Fruit fly (Drosophila melanogaster): ENCODE data around the gene CG14143.

Gene CG14143

DNA sequence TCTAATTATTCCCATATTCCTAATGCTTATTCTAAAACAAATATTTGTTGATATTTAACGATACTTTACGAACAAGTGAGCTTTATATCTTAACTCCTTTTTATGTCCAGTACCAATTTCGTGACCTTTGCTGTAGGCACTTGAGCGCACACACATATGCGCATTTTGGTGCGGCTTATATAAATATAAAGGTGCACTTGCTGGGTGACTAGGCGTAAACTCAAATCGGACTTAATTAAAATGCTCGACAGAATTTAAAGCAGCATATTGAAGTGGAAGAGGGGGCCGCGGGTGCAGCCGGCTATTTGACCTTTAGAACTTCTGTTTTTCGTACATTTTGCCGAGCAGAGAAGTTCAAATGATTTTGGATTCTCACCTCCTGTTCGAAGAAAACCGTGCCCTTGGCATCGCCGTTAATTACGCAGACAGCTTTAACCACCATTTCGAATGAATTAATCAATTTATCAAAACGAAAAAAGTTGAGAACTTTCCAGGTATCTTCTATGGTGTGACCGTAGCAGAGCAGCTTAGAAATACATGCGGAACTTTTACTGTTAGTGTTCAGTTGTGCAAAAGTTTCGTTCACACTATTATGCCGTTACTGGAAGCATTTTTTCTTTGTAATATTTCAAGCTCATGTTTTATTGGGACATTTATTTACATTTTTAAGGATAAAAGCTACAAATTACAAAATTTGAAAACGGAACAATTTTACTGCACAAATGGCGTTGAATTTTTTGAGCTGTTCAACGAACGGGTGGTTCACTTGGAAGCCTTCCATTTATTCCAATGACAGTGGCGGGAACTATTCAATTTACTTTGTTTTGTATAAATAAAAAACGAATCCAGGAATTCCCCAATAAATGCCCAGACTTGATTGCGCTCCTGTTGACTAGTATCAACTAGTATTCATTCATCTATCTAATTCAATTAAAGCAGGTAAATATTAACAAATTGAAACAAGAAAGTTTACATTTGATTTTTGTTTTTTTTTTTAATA lies 21.3 kb upstream of the CG14143 start, which contains the start of gene Sod1 (continued):
- TF ChIP-seq CG6683 (GFP tag; optimal IDR thresholded peaks at IDR 0.05) (no peak), HLH4C (GFP tag; IDR thresholded peaks at IDR 0.05; ENCODE audit: partially characterized antibody) (no peak), zen2 (GFP tag; IDR thresholded peaks at IDR 0.05; ENCODE audit: partially characterized antibody) (no peak), Sox100B (GFP tag; optimal IDR thresholded peaks at IDR 0.05) (no peak), CG11695 (GFP tag; IDR thresholded peaks at IDR 0.05) (no peak), hb (GFP tag; IDR thresholded peaks at IDR 0.05; ENCODE audit: partially characterized antibody) (no peak), CG17328 (GFP tag; IDR thresholded peaks at IDR 0.05) (no peak), MESR4 (GFP tag; optimal IDR thresholded peaks at IDR 0.05) (peak; percentile 75), YL-1 (GFP tag; optimal IDR thresholded peaks at IDR 0.05) (peak; percentile 73), B-H2 (GFP tag; optimal IDR thresholded peaks at IDR 0.05) (no peak), ind (GFP tag; optimal IDR thresholded peaks at IDR 0.05) (no peak), CG14441 (GFP tag; IDR thresholded peaks at IDR 0.05) (no peak; the same call in 1 of the 2 replicates), nom (GFP tag; optimal IDR thresholded peaks at IDR 0.05) (peak; percentile 98), crp (GFP tag; optimal IDR thresholded peaks at IDR 0.05) (no peak), zfh2 (GFP tag; optimal IDR thresholded peaks at IDR 0.05) (no peak), bowl (GFP tag; IDR thresholded peaks at IDR 0.05) (no peak), Elba2 (GFP tag; optimal IDR thresholded peaks at IDR 0.05) (no peak), Scr (GFP tag; IDR thresholded peaks at IDR 0.05; ENCODE audit: partially characterized antibody) (0 out of 2 replicates have a peak, but pooled peaks have one; percentile 33), abd-A (tag; optimal IDR thresholded peaks at IDR 0.05) (no peak), CG18262 (tag; optimal IDR thresholded peaks at IDR 0.05) (no peak), maf-S (GFP tag; optimal IDR thresholded peaks at IDR 0.05) (peak; percentile 24), Dip2 (GFP tag; IDR thresholded peaks at IDR 0.05) (no peak), schlank (tag; optimal IDR thresholded peaks at IDR 0.05) (no peak), Ets65A (GFP tag) (no peak), Chrac-16 (GFP tag; optimal IDR thresholded peaks at IDR 0.05) (no peak), gsb-n (tag; optimal IDR thresholded peaks at IDR 0.05) (no peak), CG13287 (GFP tag; IDR thresholded peaks at IDR 0.05; ENCODE audit: partially characterized antibody) (peak; percentile 38; the same call in 1 of the 2 replicates), Abd-B (GFP tag; optimal IDR thresholded peaks at IDR 0.05) (no peak), cato (GFP tag; optimal IDR thresholded peaks at IDR 0.05; ENCODE audit: borderline replicate concordance) (no peak), crc (GFP tag; optimal IDR thresholded peaks at IDR 0.05) (no peak), pho (GFP tag; optimal IDR thresholded peaks at IDR 0.05) (no peak), nmo (GFP tag; optimal IDR thresholded peaks at IDR 0.05) (peak; percentile 31), otp (GFP tag; IDR thresholded peaks at IDR 0.05) (no peak), gcm (GFP tag; optimal IDR thresholded peaks at IDR 0.05) (no peak), CG16813 (GFP tag; IDR thresholded peaks at IDR 0.05; ENCODE audit: partially characterized antibody) (no peak; the same call in 2 of the 3 replicates), Atf-2 (GFP tag; optimal IDR thresholded peaks at IDR 0.05) (no peak), CG1603 (tag; optimal IDR thresholded peaks at IDR 0.05) (peak; percentile 27), bab2 (GFP tag; optimal IDR thresholded peaks at IDR 0.05) (no peak), Myb (GFP tag; optimal IDR thresholded peaks at IDR 0.05) (peak; percentile 56), sd (tag; optimal IDR thresholded peaks at IDR 0.05) (peak; percentile 24), stc (GFP tag; IDR thresholded peaks at IDR 0.05) (0 out of 2 replicates have a peak, but pooled peaks have one; percentile 22), CG8359 (GFP tag; optimal IDR thresholded peaks at IDR 0.05; ENCODE audit: borderline replicate concordance) (no peak), Bteb2 (GFP tag; optimal IDR thresholded peaks at IDR 0.05) (no peak), CG3281 (GFP tag; optimal IDR thresholded peaks at IDR 0.05) (no peak), CG34422 (GFP tag; IDR thresholded peaks at IDR 0.05) (peak; percentile 83; the same call in 1 of the 3 replicates), CG7786 (GFP tag; optimal IDR thresholded peaks at IDR 0.05) (no peak), CG10431 (GFP tag; optimal IDR thresholded peaks at IDR 0.05) (no peak)

All from whole organism, embryonic.